ENCODE assay signal across 2 fruit fly cellular contexts in the genomic region with DNA sequence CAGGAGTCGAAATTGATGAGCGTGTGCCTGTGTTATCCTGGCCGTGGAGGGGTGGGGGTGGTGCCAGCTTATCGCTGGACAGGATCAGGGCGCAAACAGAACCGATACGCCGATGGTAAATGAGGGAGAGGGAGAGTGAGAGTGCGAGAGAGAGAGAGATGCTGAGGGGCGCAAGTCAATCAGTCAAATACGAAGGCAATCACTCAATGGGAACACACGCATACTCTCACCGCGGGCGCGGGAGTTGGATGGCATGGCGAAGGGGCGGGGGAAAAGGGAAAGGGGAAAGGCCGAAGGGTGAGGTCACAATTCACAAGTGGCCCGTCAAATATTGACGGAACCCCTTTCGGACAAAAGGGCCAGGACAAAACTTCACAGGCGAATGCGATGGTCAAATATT.
TF ChIP-seq lines count a peak whose summit lies in the region.

No protein-coding gene starts in this region.

- no peak for TF ChIP-seq CTCF in whole organism, embryonic (GFP tag; optimal IDR thresholded peaks at IDR 0.05; lab: Kevin White, UChicago)

TF ChIP-seq in whole organism, embryonic, 481 proteins besides CTCF, POLR2A, EP300 and RAD21:
- TF ChIP-seq CG15479 (GFP tag; optimal IDR thresholded peaks at IDR 0.05; lab: Kevin White, UChicago) (peak; percentile 67), gt (GFP tag; IDR thresholded peaks at IDR 0.05; lab: Robert Waterston, UW) (no peak), CG8388 (GFP tag; optimal IDR thresholded peaks at IDR 0.05; lab: Kevin White, UChicago) (no peak), crol (GFP tag; IDR thresholded peaks at IDR 0.05; lab: Robert Waterston, UW) (peak; percentile 78), sens (GFP tag; lab: Kevin White, UChicago) (peak; percentile 1), CG1832 (GFP tag; optimal IDR thresholded peaks at IDR 0.05; lab: Kevin White, UChicago) (peak; percentile 6), ham (GFP tag; IDR thresholded peaks at IDR 0.05; lab: Robert Waterston, UW) (no peak), Dll (GFP tag; IDR thresholded peaks at IDR 0.05; lab: Robert Waterston, UW; ENCODE audit: partially characterized antibody) (no peak), tll (GFP tag; optimal IDR thresholded peaks at IDR 0.05; lab: Kevin White, UChicago) (peak in 1 of 2 experiments; percentile 90), Ets65A (GFP tag; lab: Kevin White, UChicago) (peak; percentile 23), Kr (GFP tag; optimal IDR thresholded peaks at IDR 0.05; lab: Kevin White, UChicago) (peak; percentile 51), CG15696 (tag; optimal IDR thresholded peaks at IDR 0.05; lab: Kevin White, UChicago) (peak; percentile 2), grn (GFP tag; optimal IDR thresholded peaks at IDR 0.05; lab: Kevin White, UChicago) (peak; percentile 16)

TF ChIP-seq in whole organism, prepupa, 60 proteins besides CTCF, POLR2A, EP300 and RAD21:
- peak; percentile 39 for TF ChIP-seq svp (GFP tag; lab: Kevin White, UChicago)
- no peak for TF ChIP-seq vri (GFP tag; optimal IDR thresholded peaks at IDR 0.05; lab: Kevin White, UChicago)
- no peak for TF ChIP-seq CG10631 (GFP tag; optimal IDR thresholded peaks at IDR 0.05; lab: Kevin White, UChicago)
- no peak for TF ChIP-seq CG6808 (GFP tag; optimal IDR thresholded peaks at IDR 0.05; lab: Kevin White, UChicago)
- no peak for TF ChIP-seq CG8119 (GFP tag; IDR thresholded peaks at IDR 0.05; lab: Robert Waterston, UW)
- TF ChIP-seq eg (GFP tag; IDR thresholded peaks at IDR 0.05; lab: Robert Waterston, UW): no peak
- no peak for TF ChIP-seq Hr4 (GFP tag; optimal IDR thresholded peaks at IDR 0.05; lab: Kevin White, UChicago)
- TF ChIP-seq topi (GFP tag; optimal IDR thresholded peaks at IDR 0.05; lab: Kevin White, UChicago): no peak
